Fruit fly (Drosophila melanogaster): ENCODE measurements around the gene Cht7.

DNA sequence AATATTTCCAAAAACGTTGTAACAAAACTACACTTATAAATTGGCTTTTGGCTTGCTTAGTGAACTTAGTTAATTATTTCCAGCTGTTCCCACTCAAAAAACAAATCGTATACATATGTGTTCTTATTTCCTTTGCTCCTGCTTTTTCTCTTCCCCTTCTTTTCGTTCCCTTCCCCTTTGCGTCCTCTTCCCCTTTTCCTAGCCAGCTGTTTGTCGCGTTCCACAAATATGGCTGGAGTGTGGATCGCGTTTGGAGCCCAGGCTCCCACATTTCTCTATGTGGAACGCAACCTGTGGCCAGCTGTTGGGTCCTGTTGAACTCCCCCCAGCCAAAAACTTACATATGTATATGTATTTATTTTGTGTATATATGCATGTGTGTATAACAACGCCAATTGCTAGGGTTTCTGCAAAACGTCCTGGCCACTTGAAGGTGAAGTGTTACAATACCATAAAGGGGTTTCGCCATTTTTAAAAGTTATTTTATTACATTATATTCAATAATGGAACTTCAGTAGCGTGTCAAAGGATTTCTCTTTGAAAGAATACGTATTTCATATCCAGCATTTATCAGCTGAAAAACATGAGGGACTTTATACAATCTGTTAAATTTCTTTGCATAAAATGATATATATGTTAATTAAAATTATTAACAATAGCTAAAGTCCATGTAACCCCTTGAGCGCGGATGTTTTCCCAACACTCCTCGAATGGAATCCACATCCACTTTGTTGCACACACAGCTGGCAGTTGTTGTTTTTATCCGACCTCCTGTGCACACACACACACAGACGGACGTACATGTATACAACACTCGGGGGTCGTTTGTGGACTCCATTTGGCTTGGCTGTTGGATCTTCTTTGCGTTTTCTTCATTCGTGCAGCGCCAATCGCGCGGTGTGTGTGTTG, 34.8 kb downstream of the Cht7 start:
- TF ChIP-seq ftz-f1 (GFP tag; optimal IDR thresholded peaks at IDR 0.05) (no peak), Max (GFP tag; optimal IDR thresholded peaks at IDR 0.05) (no peak), CG12659 (GFP tag; optimal IDR thresholded peaks at IDR 0.05) (no peak), CG16779 (GFP tag; IDR thresholded peaks at IDR 0.05) (no peak), lab (GFP tag; optimal IDR thresholded peaks at IDR 0.05) (peak; percentile 47), CG11247 (GFP tag; IDR thresholded peaks at IDR 0.05) (no peak), CG33557 (GFP tag; optimal IDR thresholded peaks at IDR 0.05) (no peak), CG10979 (tag; optimal IDR thresholded peaks at IDR 0.05) (no peak), H15 (GFP tag; IDR thresholded peaks at IDR 0.05) (no peak), tin (GFP tag; optimal IDR thresholded peaks at IDR 0.05) (no peak), fru (optimal IDR thresholded peaks at IDR 0.05) (no peak)

Data from whole organism, embryonic.